Fruit fly (Drosophila melanogaster) whole organism, embryonic: ENCODE measurements around the gene Usf.

Experiments
- CG11247 ChIP-seq: fragments of 200-800 bp; sonication (Bioruptor generic); IDR thresholded peaks from 2 replicates; pipeline ENCODE4 v1.3.6; 2022; ENCODE audit warnings: missing biosample characterization, missing genetic modification characterization
- CG14050 ChIP-seq: fragments of 200-800 bp; sonication (Bioruptor generic); IDR thresholded peaks from 3 replicates; pipeline ENCODE4 v1.3.6; 2022; ENCODE audit warnings: missing biosample characterization, missing genetic modification characterization
- CG17328 ChIP-seq: fragments of 200-800 bp; sonication (Bioruptor generic); IDR thresholded peaks from 2 replicates; pipeline ENCODE4 v1.3.6; 2022; ENCODE audit warnings: missing biosample characterization, missing genetic modification characterization
- CG31365 ChIP-seq: fragments of 200-800 bp; sonication (Bioruptor generic); optimal IDR thresholded peaks from 2 replicates; lab custom pipeline; 2018; ENCODE audit warnings: missing biosample characterization, mild to moderate bottlenecking, missing genetic modification characterization
- CG8944 ChIP-seq: fragments of 200-800 bp; sonication (Bioruptor generic); optimal IDR thresholded peaks from 3 replicates; lab custom pipeline; 2016; ENCODE audit warnings: missing biosample characterization, missing genetic modification characterization
- Hr78 ChIP-seq, 2 experiments: fragments of 200-800 bp in 1 of 2; fragments of >200 bp in 1 of 2; sonication (Bioruptor generic) in 1 of 2; optimal IDR thresholded peaks; 2 replicates each; lab custom pipeline; 2017 to 2019; ENCODE audit warnings: missing biosample characterization in 2 of 2, missing genetic modification characterization in 2 of 2, mild to moderate bottlenecking in 1 of 2, moderate library complexity in 1 of 2
- Nf-YB ChIP-seq: fragments of 200-800 bp; sonication (Bioruptor generic); optimal IDR thresholded peaks from 3 replicates; lab custom pipeline; 2019; ENCODE audit warnings: missing biosample characterization, mild to moderate bottlenecking, missing genetic modification characterization, moderate library complexity
- caup ChIP-seq: fragments of 200-800 bp; sonication (Bioruptor generic); optimal IDR thresholded peaks from 3 replicates; lab custom pipeline; 2017; ENCODE audit warnings: missing biosample characterization, mild to moderate bottlenecking, missing genetic modification characterization, moderate library complexity; ENCODE audit not compliant: severe bottlenecking
- lmd ChIP-seq: fragments of 200-800 bp; sonication (Bioruptor generic); IDR thresholded peaks from 2 replicates; pipeline ENCODE4 v1.3.6; 2022; ENCODE audit warnings: missing biosample characterization, missing genetic modification characterization
- lola ChIP-seq, 3 experiments: fragments of >200 bp in 2 of 3; fragments of 200-800 bp in 1 of 3; sonication (Bioruptor generic) in 1 of 3; optimal IDR thresholded peaks; 2 replicates each; lab custom pipeline; 2017 to 2019; ENCODE audit warnings: missing biosample characterization in 3 of 3, missing genetic modification characterization in 3 of 3, mild to moderate bottlenecking in 1 of 3, moderate library complexity in 1 of 3
- peb ChIP-seq: fragments of 200-800 bp; sonication (Bioruptor generic); IDR thresholded peaks from 2 replicates; pipeline ENCODE4 v1.3.6; 2022; ENCODE audit warnings: missing biosample characterization, missing genetic modification characterization
- repo ChIP-seq: fragments of 200-800 bp; sonication (Bioruptor generic); optimal IDR thresholded peaks from 2 replicates; lab custom pipeline; 2016; ENCODE audit warnings: missing biosample characterization, missing genetic modification characterization
- wdn ChIP-seq: fragments of 200-800 bp; sonication (Bioruptor generic); IDR thresholded peaks from 2 replicates; pipeline ENCODE4 v1.3.6; 2022; ENCODE audit warnings: missing biosample characterization, missing genetic modification characterization

DNA sequence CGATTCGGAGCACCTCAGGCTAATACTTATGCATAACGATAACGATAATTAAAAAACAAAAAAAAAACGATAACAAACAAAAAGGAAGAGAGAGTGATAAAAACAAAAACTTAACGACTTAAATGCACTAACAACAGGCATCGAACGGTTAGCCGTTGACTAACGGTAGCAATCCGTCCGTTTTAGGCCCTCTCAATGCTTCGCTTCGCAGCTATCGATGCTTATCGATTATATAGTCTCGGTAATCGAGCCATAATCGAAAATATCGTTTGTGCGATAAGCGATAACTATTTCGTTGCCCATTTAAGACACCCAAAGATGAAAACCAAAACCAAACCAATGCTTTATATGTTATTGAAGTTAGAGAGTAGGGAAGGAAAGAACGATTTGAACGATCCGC, 14.6 kb downstream of the Usf start:
- TF ChIP-seq lmd (GFP tag; lab: Robert Waterston, UW) = no peak
- no peak for TF ChIP-seq repo
- TF ChIP-seq caup (GFP tag; lab: Kevin White, UChicago) = no peak
- TF ChIP-seq Nf-YB (GFP tag; lab: Kevin White, UChicago) = no peak
- TF ChIP-seq CG11247 (GFP tag; lab: Robert Waterston, UW) = no peak
- TF ChIP-seq wdn = no peak
- no peak for TF ChIP-seq lola (GFP tag; optimal IDR thresholded peaks at IDR 0.05; lab: Kevin White, UChicago)
- TF ChIP-seq CG8944 (GFP tag; lab: Kevin White, UChicago) = no peak
- no peak for TF ChIP-seq Hr78 (GFP tag; optimal IDR thresholded peaks at IDR 0.05; lab: Kevin White, UChicago)
- TF ChIP-seq CG17328 (GFP tag; lab: Robert Waterston, UW) = no peak
- no peak for TF ChIP-seq peb (GFP tag; lab: Robert Waterston, UW)
- TF ChIP-seq CG31365 = no peak
- TF ChIP-seq CG14050 = no peak
